Worm (Caenorhabditis elegans) whole organism, early embryonic: ENCODE results near the gene pcn-1.

Experiments
- B0310.2 ChIP-seq: sonication (generic microtip); optimal IDR thresholded peaks from 2 replicates; lab custom pipeline; 2016; ENCODE audit warnings: mild to moderate bottlenecking, missing genetic modification characterization, missing compliant biosample characterization
- ama-1 ChIP-seq: fragments of 150-350 bp; optimal IDR thresholded peaks from 2 replicates; lab custom pipeline; 2014
- tbx-11 ChIP-seq: fragments of 200-800 bp; sonication (Bioruptor generic); IDR thresholded peaks from 2 replicates; pipeline ENCODE4 v1.3.6; 2022; ENCODE audit warnings: missing genetic modification characterization, missing compliant biosample characterization

DNA sequence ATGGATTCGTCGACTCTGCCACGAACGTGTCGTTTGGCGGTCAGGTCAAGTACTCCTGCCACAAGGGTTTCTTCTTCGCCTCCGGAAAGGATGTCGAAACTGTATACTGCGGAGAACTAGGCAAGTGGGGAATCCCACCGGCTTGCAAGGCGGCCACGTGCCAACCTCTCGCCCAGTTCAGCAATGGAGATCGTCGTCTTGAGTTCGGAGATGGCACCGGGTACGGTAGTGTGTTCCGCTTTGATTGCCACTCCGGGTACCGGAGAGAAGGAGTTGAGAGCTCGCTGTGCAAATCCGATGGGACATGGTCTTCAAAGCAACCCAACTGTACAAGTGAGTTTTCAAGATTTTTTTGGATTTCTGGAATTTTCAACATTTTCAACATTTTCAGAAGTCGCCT, 49.6 kb downstream of the pcn-1 start:
- no peak for TF ChIP-seq tbx-11 (GFP tag; lab: Robert Waterston, UW)
- TF ChIP-seq B0310.2 (tag; lab: Kevin White, UChicago): no peak
- TF ChIP-seq ama-1 (lab: Kevin White, UChicago): no peak
